Worm (Caenorhabditis elegans) whole organism, mixed stage, embryonic: ENCODE data around the gene dsl-6.

Source experiments
- ces-1 ChIP-seq: fragments of 150-350 bp; optimal IDR thresholded peaks from 2 replicates; lab custom pipeline; 2014; ENCODE audit warnings: missing biosample characterization, missing genetic modification reagents, missing genetic modification characterization
- ham-2 ChIP-seq: fragments of 200-800 bp; sonication (Bioruptor generic); optimal IDR thresholded peaks from 2 replicates; lab custom pipeline; 2018; ENCODE audit warnings: mild to moderate bottlenecking, missing genetic modification characterization, missing compliant biosample characterization
- lsy-2 ChIP-seq: fragments of 150-350 bp; optimal IDR thresholded peaks from 2 replicates; lab custom pipeline; 2014; ENCODE audit warnings: missing biosample characterization, missing genetic modification characterization
- mep-1 ChIP-seq: fragments of 150-350 bp; optimal IDR thresholded peaks from 2 replicates; lab custom pipeline; 2017; ENCODE audit warnings: missing biosample characterization, missing genetic modification reagents, missing genetic modification characterization, inconsistent platforms
- nhr-12 ChIP-seq: fragments of 150-350 bp; optimal IDR thresholded peaks from 2 replicates; lab custom pipeline; 2014; ENCODE audit warnings: missing biosample characterization, missing genetic modification characterization
- nhr-76 ChIP-seq: sonication (generic microtip); optimal IDR thresholded peaks from 2 replicates; lab custom pipeline; 2017; ENCODE audit warnings: missing biosample characterization, missing genetic modification characterization
- pha-4 ChIP-seq: fragments of 150-350 bp; optimal IDR thresholded peaks from 2 replicates; lab custom pipeline; 2018; ENCODE audit warnings: missing biosample characterization, missing genetic modification reagents, missing genetic modification characterization
- snpc-4 ChIP-seq: fragments of 150-350 bp; optimal IDR thresholded peaks from 2 replicates; lab custom pipeline; 2014; ENCODE audit warnings: missing biosample characterization, missing genetic modification characterization
- unc-39 ChIP-seq: fragments of 150-350 bp; optimal IDR thresholded peaks from 2 replicates; lab custom pipeline; 2014; ENCODE audit warnings: missing biosample characterization, missing genetic modification characterization
- unc-62 ChIP-seq: fragments of 150-350 bp; optimal IDR thresholded peaks from 2 replicates; lab custom pipeline; 2014; ENCODE audit warnings: missing biosample characterization, missing genetic modification reagents, missing genetic modification characterization
- ztf-11 ChIP-seq: fragments of 150-350 bp; optimal IDR thresholded peaks from 2 replicates; lab custom pipeline; 2014; ENCODE audit warnings: missing biosample characterization, missing genetic modification characterization

- TF ChIP-seq unc-62 (GFP tag; lab: Kevin White, UChicago): no peak
- no peak for TF ChIP-seq nhr-12
- no peak for TF ChIP-seq mep-1 (tag; lab: Kevin White, UChicago)
- TF ChIP-seq nhr-76: no peak
- no peak for TF ChIP-seq ham-2 (GFP tag; lab: Kevin White, UChicago)
- no peak for TF ChIP-seq ces-1
- TF ChIP-seq unc-39 (tag; lab: Kevin White, UChicago): no peak
- no peak for TF ChIP-seq lsy-2 (tag; lab: Kevin White, UChicago)
- TF ChIP-seq ztf-11: no peak
- no peak for TF ChIP-seq pha-4 (tag; lab: Kevin White, UChicago)
- TF ChIP-seq snpc-4 (tag; lab: Kevin White, UChicago): no peak
These were observed 16.8 kb upstream of the dsl-6 start, which contains the start of gene F22B3.10 for ce11 chrIV:11414920-11415319.
